Fruit fly (Drosophila melanogaster) whole organism, pupa: ENCODE results near the gene Datp.

Experiments
- CG10348 ChIP-seq: fragments of 200-800 bp; sonication (Bioruptor generic); IDR thresholded peaks from 2 replicates; pipeline ENCODE4 v1.3.6; 2022; ENCODE audit warnings: missing biosample characterization, missing genetic modification characterization
- CG12605 ChIP-seq: fragments of 200-800 bp; sonication (Bioruptor generic); IDR thresholded peaks from 2 replicates; pipeline ENCODE4 v1.3.6; 2022; ENCODE audit warnings: missing biosample characterization, missing genetic modification characterization
- CG13204 ChIP-seq: fragments of 200-800 bp; sonication (Bioruptor generic); optimal IDR thresholded peaks from 2 replicates; lab custom pipeline; 2018; ENCODE audit warnings: missing biosample characterization, mild to moderate bottlenecking, missing genetic modification characterization, moderate library complexity
- CG14655 ChIP-seq: fragments of 200-800 bp; sonication (Bioruptor generic); optimal IDR thresholded peaks from 3 replicates; lab custom pipeline; 2017; ENCODE audit warnings: mild to moderate bottlenecking, missing biosample characterization, missing genetic modification reagents, missing genetic modification characterization
- CG15710 ChIP-seq: fragments of 200-800 bp; sonication (Bioruptor generic); optimal IDR thresholded peaks from 2 replicates; lab custom pipeline; 2018; ENCODE audit warnings: missing biosample characterization, mild to moderate bottlenecking, missing genetic modification characterization, moderate library complexity
- CG17806 ChIP-seq: fragments of 200-800 bp; sonication (Bioruptor generic); optimal IDR thresholded peaks from 2 replicates; lab custom pipeline; 2018; ENCODE audit warnings: missing biosample characterization, mild to moderate bottlenecking, missing genetic modification characterization, moderate library complexity
- CG32121 ChIP-seq: fragments of 200-800 bp; sonication (Bioruptor generic); IDR thresholded peaks from 2 replicates; pipeline ENCODE4 v1.3.6; 2022; ENCODE audit warnings: missing biosample characterization, missing genetic modification characterization
- CG34367 ChIP-seq: fragments of 200-800 bp; sonication (Bioruptor generic); optimal IDR thresholded peaks from 2 replicates; lab custom pipeline; 2018; ENCODE audit warnings: missing biosample characterization, mild to moderate bottlenecking, missing genetic modification characterization
- CG4496 ChIP-seq: fragments of 200-800 bp; sonication (Bioruptor generic); IDR thresholded peaks from 3 replicates; pipeline ENCODE4 v1.3.6; 2022; ENCODE audit warnings: missing biosample characterization, missing genetic modification characterization
- CG8159 ChIP-seq: fragments of 200-800 bp; sonication (Bioruptor generic); optimal IDR thresholded peaks from 3 replicates; lab custom pipeline; 2018; ENCODE audit warnings: missing biosample characterization, mild to moderate bottlenecking, missing genetic modification characterization, moderate library complexity
- CG8301 ChIP-seq: fragments of 200-800 bp; sonication (Bioruptor generic); optimal IDR thresholded peaks from 2 replicates; lab custom pipeline; 2018; ENCODE audit warnings: missing biosample characterization, mild to moderate bottlenecking, missing genetic modification characterization
- CG9948 ChIP-seq: fragments of 200-800 bp; sonication (Bioruptor generic); optimal IDR thresholded peaks from 2 replicates; lab custom pipeline; 2018; ENCODE audit warnings: missing biosample characterization, mild to moderate bottlenecking, missing genetic modification characterization, moderate library complexity
- D1 ChIP-seq: fragments of 200-800 bp; sonication (Bioruptor generic); optimal IDR thresholded peaks from 2 replicates; lab custom pipeline; 2018; ENCODE audit warnings: missing biosample characterization, mild to moderate bottlenecking, missing genetic modification characterization, moderate library complexity
- EcR ChIP-seq: fragments of 200-800 bp; sonication (Bioruptor generic); optimal IDR thresholded peaks from 3 replicates; lab custom pipeline; 2019; ENCODE audit warnings: missing biosample characterization, missing genetic modification characterization, mild to moderate bottlenecking, moderate library complexity, missing genetic modification reagents
- Ets98B ChIP-seq: fragments of 200-800 bp; sonication (Bioruptor generic); IDR thresholded peaks from 2 replicates; pipeline ENCODE4 v1.3.6; 2022; ENCODE audit warnings: missing biosample characterization, missing genetic modification characterization
- Pif1A ChIP-seq: fragments of 200-800 bp; sonication (Bioruptor generic); optimal IDR thresholded peaks from 3 replicates; lab custom pipeline; 2016; ENCODE audit warnings: missing biosample characterization, missing genetic modification characterization
- Pif1B ChIP-seq: fragments of 200-800 bp; sonication (Bioruptor generic); optimal IDR thresholded peaks from 3 replicates; lab custom pipeline; 2016; ENCODE audit warnings: missing biosample characterization, missing genetic modification characterization
- Snoo ChIP-seq: fragments of 200-800 bp; sonication (Bioruptor generic); optimal IDR thresholded peaks from 3 replicates; lab custom pipeline; 2017; ENCODE audit warnings: missing biosample characterization, mild to moderate bottlenecking, missing genetic modification characterization, inconsistent platforms
- fd96Ca ChIP-seq: fragments of 200-800 bp; sonication (Bioruptor generic); IDR thresholded peaks from 3 replicates; pipeline ENCODE4 v1.3.6; 2022; ENCODE audit warnings: missing biosample characterization, missing genetic modification characterization
- gl ChIP-seq: fragments of 200-800 bp; sonication (Bioruptor generic); optimal IDR thresholded peaks from 2 replicates; lab custom pipeline; 2018; ENCODE audit warnings: missing biosample characterization, mild to moderate bottlenecking, missing genetic modification characterization
- rn ChIP-seq: fragments of 200-800 bp; sonication (Bioruptor generic); IDR thresholded peaks from 2 replicates; pipeline ENCODE4 v1.3.6; 2022; ENCODE audit warnings: missing biosample characterization, missing genetic modification characterization

Gene Datp

dm6 chr2L:9911783-9912182 is 26.8 kb downstream of the Datp start:
- peak; percentile 39 for TF ChIP-seq Pif1A (GFP tag; lab: Kevin White, UChicago)
- no peak for TF ChIP-seq EcR (GFP tag; lab: Kevin White, UChicago)
- 0 out of 2 replicates have a peak, but pooled peaks have one; percentile 17 for TF ChIP-seq CG12605 (GFP tag; lab: Robert Waterston, UW)
- no peak for TF ChIP-seq CG8159 (tag; lab: Kevin White, UChicago)
- TF ChIP-seq CG13204: no peak
- no peak for TF ChIP-seq CG10348 (GFP tag; lab: Robert Waterston, UW)
- peak; percentile 50; the same call in 1 of the 2 replicates for TF ChIP-seq CG32121 (GFP tag; lab: Robert Waterston, UW)
- no peak for TF ChIP-seq CG34367 (tag; lab: Kevin White, UChicago)
- TF ChIP-seq CG8301 (tag; lab: Kevin White, UChicago): peak; percentile 0
- no peak for TF ChIP-seq CG9948
- TF ChIP-seq gl (tag; lab: Kevin White, UChicago): no peak
- no peak for TF ChIP-seq CG15710
- TF ChIP-seq fd96Ca (GFP tag; lab: Robert Waterston, UW): peak; percentile 63; the same call in 2 of the 3 replicates
- TF ChIP-seq Ets98B (GFP tag; lab: Robert Waterston, UW): peak; percentile 76
- TF ChIP-seq rn (GFP tag; lab: Robert Waterston, UW): no peak
- TF ChIP-seq Pif1B (GFP tag; lab: Kevin White, UChicago): no peak
- peak; percentile 10 for TF ChIP-seq Snoo
- TF ChIP-seq CG14655 (GFP tag; lab: Kevin White, UChicago): no peak
- TF ChIP-seq D1 (tag; lab: Kevin White, UChicago): no peak
- TF ChIP-seq CG4496 (GFP tag; lab: Robert Waterston, UW): peak; percentile 73
- TF ChIP-seq CG17806 (tag; lab: Kevin White, UChicago): peak; percentile 5

- TF ChIP-seq fd96Ca (GFP tag; lab: Robert Waterston, UW) (no peak), CG8159 (tag; lab: Kevin White, UChicago) (peak; percentile 25), CG13204 (peak; percentile 8), CG12605 (GFP tag; lab: Robert Waterston, UW) (peak; percentile 65), CG34367 (tag; lab: Kevin White, UChicago) (no peak), CG14655 (GFP tag; lab: Kevin White, UChicago) (peak; percentile 17), rn (GFP tag; lab: Robert Waterston, UW) (no peak), Pif1A (GFP tag; lab: Kevin White, UChicago) (peak; percentile 19), Ets98B (GFP tag; lab: Robert Waterston, UW) (peak; percentile 51; the same call in 1 of the 2 replicates), Snoo (peak; percentile 21), CG8301 (tag; lab: Kevin White, UChicago) (peak; percentile 9)
These were observed 30.1 kb downstream of the Datp start, which contains the start of gene CG13124 for dm6 chr2L:9908468-9908967. CG13124 (minus strand) TSS chr2L:9908633.

- TF ChIP-seq CG32121 (GFP tag; lab: Robert Waterston, UW): no peak
- no peak for TF ChIP-seq Snoo
- TF ChIP-seq EcR (GFP tag; lab: Kevin White, UChicago): peak; percentile 60
- TF ChIP-seq CG34367 (tag; lab: Kevin White, UChicago): no peak
- no peak for TF ChIP-seq D1 (tag; lab: Kevin White, UChicago)
- TF ChIP-seq rn (GFP tag; lab: Robert Waterston, UW): no peak
- TF ChIP-seq CG9948: no peak
- peak; percentile 19 for TF ChIP-seq Pif1B (GFP tag; lab: Kevin White, UChicago)
- TF ChIP-seq CG8159 (tag; lab: Kevin White, UChicago): no peak
- TF ChIP-seq CG17806 (tag; lab: Kevin White, UChicago): no peak
- TF ChIP-seq CG15710: peak; percentile 13
- TF ChIP-seq CG14655 (GFP tag; lab: Kevin White, UChicago): no peak
- TF ChIP-seq CG10348 (GFP tag; lab: Robert Waterston, UW): no peak
- peak; percentile 60 for TF ChIP-seq CG4496 (GFP tag; lab: Robert Waterston, UW)
- TF ChIP-seq Ets98B (GFP tag; lab: Robert Waterston, UW): peak; percentile 31; the same call in 1 of the 2 replicates
- no peak for TF ChIP-seq Pif1A (GFP tag; lab: Kevin White, UChicago)
- TF ChIP-seq gl (tag; lab: Kevin White, UChicago): peak; percentile 44
- TF ChIP-seq CG8301 (tag; lab: Kevin White, UChicago): no peak
- TF ChIP-seq fd96Ca (GFP tag; lab: Robert Waterston, UW): no peak
- no peak for TF ChIP-seq CG12605 (GFP tag; lab: Robert Waterston, UW)
- peak; percentile 56 for TF ChIP-seq CG13204
These were observed 31.0 kb downstream of the Datp start for dm6 chr2L:9907320-9908256.

dm6 chr2L:9906641-9907040 is 31.9 kb downstream of the Datp start:
- TF ChIP-seq CG8159 (tag; lab: Kevin White, UChicago) (peak; percentile 43), rn (GFP tag; lab: Robert Waterston, UW) (no peak), EcR (GFP tag; lab: Kevin White, UChicago) (no peak), Pif1A (GFP tag; lab: Kevin White, UChicago) (peak; percentile 2), Pif1B (GFP tag; lab: Kevin White, UChicago) (peak; percentile 17), CG17806 (tag; lab: Kevin White, UChicago) (peak; percentile 38), CG15710 (no peak), CG8301 (tag; lab: Kevin White, UChicago) (peak; percentile 61), Ets98B (GFP tag; lab: Robert Waterston, UW) (peak; percentile 74), D1 (tag; lab: Kevin White, UChicago) (no peak), CG14655 (GFP tag; lab: Kevin White, UChicago) (peak; percentile 55), fd96Ca (GFP tag; lab: Robert Waterston, UW) (peak; percentile 76; the same call in 2 of the 3 replicates), gl (tag; lab: Kevin White, UChicago) (peak; percentile 21), CG34367 (tag; lab: Kevin White, UChicago) (no peak), CG13204 (no peak), CG32121 (GFP tag; lab: Robert Waterston, UW) (peak; percentile 56; the same call in 1 of the 2 replicates), CG4496 (GFP tag; lab: Robert Waterston, UW) (peak; percentile 78), Snoo (no peak), CG10348 (GFP tag; lab: Robert Waterston, UW) (no peak), CG9948 (peak; percentile 12), CG12605 (GFP tag; lab: Robert Waterston, UW) (peak; percentile 70)
